Fruit fly (Drosophila melanogaster) whole organism, embryonic: Measurements from ENCODE around the gene Gr33a.

ENCODE experiments used
- B-H1 ChIP-seq: fragments of 200-800 bp; sonication (Bioruptor generic); IDR thresholded peaks from 3 replicates; pipeline ENCODE4 v1.3.6; 2022; ENCODE audit warnings: missing biosample characterization, missing genetic modification characterization
- CG10565 ChIP-seq: fragments of 200-800 bp; sonication (Bioruptor generic); optimal IDR thresholded peaks from 3 replicates; lab custom pipeline; 2016; ENCODE audit warnings: missing biosample characterization, mild to moderate bottlenecking, missing genetic modification characterization
- CG10979 ChIP-seq: fragments of 200-800 bp; sonication (Bioruptor generic); optimal IDR thresholded peaks from 2 replicates; lab custom pipeline; 2018; ENCODE audit warnings: missing biosample characterization, mild to moderate bottlenecking, missing genetic modification characterization, moderate library complexity
- CG11504 ChIP-seq: fragments of 200-800 bp; sonication (Bioruptor generic); optimal IDR thresholded peaks from 3 replicates; lab custom pipeline; 2019; ENCODE audit warnings: missing biosample characterization, mild to moderate bottlenecking, missing genetic modification characterization, moderate library complexity
- CG11695 ChIP-seq: fragments of 200-800 bp; sonication (Bioruptor generic); IDR thresholded peaks from 3 replicates; pipeline ENCODE4 v1.3.6; 2022; ENCODE audit warnings: missing biosample characterization, missing genetic modification characterization
- CG13296 ChIP-seq: fragments of 200-800 bp; sonication (Bioruptor generic); optimal IDR thresholded peaks from 3 replicates; lab custom pipeline; 2018; ENCODE audit warnings: missing biosample characterization, mild to moderate bottlenecking, missing genetic modification characterization
- CG17385 ChIP-seq: fragments of 200-800 bp; sonication (Bioruptor generic); optimal IDR thresholded peaks from 3 replicates; lab custom pipeline; 2018; ENCODE audit warnings: missing biosample characterization, mild to moderate bottlenecking, missing genetic modification characterization
- CG2889 ChIP-seq: fragments of 200-800 bp; sonication (Bioruptor generic); IDR thresholded peaks from 3 replicates; pipeline ENCODE4 v1.3.6; 2022; ENCODE audit warnings: missing biosample characterization, missing genetic modification characterization
- CG32767 ChIP-seq: fragments of 200-800 bp; sonication (Bioruptor generic); IDR thresholded peaks from 2 replicates; pipeline ENCODE4 v1.3.6; 2022; ENCODE audit warnings: missing biosample characterization, missing genetic modification characterization
- CG34422 ChIP-seq: fragments of 200-800 bp; sonication (Bioruptor generic); IDR thresholded peaks from 3 replicates; pipeline ENCODE4 v1.3.6; 2022; ENCODE audit warnings: missing biosample characterization, missing genetic modification characterization
- CG4328 ChIP-seq: fragments of 200-800 bp; sonication (Bioruptor generic); optimal IDR thresholded peaks from 3 replicates; lab custom pipeline; 2017; ENCODE audit warnings: missing biosample characterization, missing genetic modification reagents, missing genetic modification characterization
- CG5953 ChIP-seq: fragments of 200-800 bp; sonication (Bioruptor generic); IDR thresholded peaks from 2 replicates; pipeline ENCODE4 v1.3.6; 2022; ENCODE audit warnings: missing biosample characterization, missing genetic modification characterization
- CG6689 ChIP-seq: fragments of 200-800 bp; sonication (Bioruptor generic); IDR thresholded peaks from 2 replicates; pipeline ENCODE4 v1.3.6; 2022; ENCODE audit warnings: missing biosample characterization, missing genetic modification characterization
- CG6854 ChIP-seq: fragments of 200-800 bp; sonication (Bioruptor generic); optimal IDR thresholded peaks from 3 replicates; lab custom pipeline; 2017; ENCODE audit warnings: missing biosample characterization, mild to moderate bottlenecking, missing genetic modification characterization
- CG7357 ChIP-seq: fragments of 200-800 bp; sonication (Bioruptor generic); IDR thresholded peaks from 3 replicates; pipeline ENCODE4 v1.3.6; 2022; ENCODE audit warnings: missing biosample characterization, missing genetic modification characterization
- CG7372 ChIP-seq: fragments of 200-800 bp; sonication (Bioruptor generic); IDR thresholded peaks from 2 replicates; pipeline ENCODE4 v1.3.6; 2022; ENCODE audit warnings: missing biosample characterization, missing genetic modification characterization
- CG8089 ChIP-seq: fragments of 200-800 bp; sonication (Bioruptor generic); optimal IDR thresholded peaks from 3 replicates; lab custom pipeline; 2016; ENCODE audit warnings: missing biosample characterization, missing genetic modification characterization
- CG8281 ChIP-seq: fragments of 200-800 bp; sonication (Bioruptor generic); optimal IDR thresholded peaks from 2 replicates; lab custom pipeline; 2018; ENCODE audit warnings: missing biosample characterization, mild to moderate bottlenecking, missing genetic modification characterization, moderate library complexity
- CG8478 ChIP-seq: fragments of >200 bp; optimal IDR thresholded peaks from 2 replicates; lab custom pipeline; 2018
- CG8765 ChIP-seq: fragments of 200-800 bp; sonication (Bioruptor generic); IDR thresholded peaks from 2 replicates; pipeline ENCODE4 v1.3.6; 2022; ENCODE audit warnings: missing biosample characterization, missing genetic modification characterization
- CG8924 ChIP-seq: fragments of 200-800 bp; optimal IDR thresholded peaks from 3 replicates; lab custom pipeline; 2019; ENCODE audit warnings: missing biosample characterization, mild to moderate bottlenecking, missing genetic modification characterization, moderate library complexity
- CG9609 ChIP-seq: fragments of 200-800 bp; sonication (Bioruptor generic); optimal IDR thresholded peaks from 3 replicates; lab custom pipeline; 2016; ENCODE audit warnings: missing biosample characterization, missing genetic modification characterization
- CG9727 ChIP-seq: fragments of 200-800 bp; sonication (Bioruptor generic); optimal IDR thresholded peaks from 3 replicates; lab custom pipeline; 2017; ENCODE audit warnings: missing biosample characterization, mild to moderate bottlenecking, missing genetic modification characterization
- CG9797 ChIP-seq: fragments of 200-800 bp; sonication (Bioruptor generic); optimal IDR thresholded peaks from 3 replicates; lab custom pipeline; 2018; ENCODE audit warnings: missing biosample characterization, mild to moderate bottlenecking, missing genetic modification characterization
- CG9932 ChIP-seq: fragments of 200-800 bp; sonication (Bioruptor generic); IDR thresholded peaks from 2 replicates; pipeline ENCODE4 v1.3.6; 2022; ENCODE audit warnings: missing biosample characterization, missing genetic modification characterization
- CoRest ChIP-seq: fragments of 200-800 bp; sonication (Bioruptor generic); optimal IDR thresholded peaks from 3 replicates; lab custom pipeline; 2018; ENCODE audit warnings: missing biosample characterization, mild to moderate bottlenecking, missing genetic modification characterization, moderate library complexity
- Dek ChIP-seq: fragments of 200-800 bp; sonication (Bioruptor generic); optimal IDR thresholded peaks from 3 replicates; lab custom pipeline; 2019; ENCODE audit warnings: missing biosample characterization, mild to moderate bottlenecking, missing genetic modification characterization, moderate library complexity
- HLH3B ChIP-seq: fragments of 200-800 bp; sonication (Bioruptor generic); IDR thresholded peaks from 2 replicates; pipeline ENCODE4 v1.3.6; 2022; ENCODE audit warnings: missing biosample characterization, missing genetic modification characterization
- Hmx ChIP-seq: fragments of 200-800 bp; sonication (Bioruptor generic); optimal IDR thresholded peaks from 2 replicates; lab custom pipeline; 2016; ENCODE audit warnings: missing biosample characterization, missing genetic modification characterization
- Hr39 ChIP-seq: fragments of >200 bp; optimal IDR thresholded peaks from 2 replicates; lab custom pipeline; 2017
- Hr78 ChIP-seq, 2 experiments: fragments of 200-800 bp in 1 of 2; fragments of >200 bp in 1 of 2; sonication (Bioruptor generic) in 1 of 2; optimal IDR thresholded peaks; 2 replicates each; lab custom pipeline; 2017 to 2019; ENCODE audit warnings: missing biosample characterization in 2 of 2, missing genetic modification characterization in 2 of 2, mild to moderate bottlenecking in 1 of 2, moderate library complexity in 1 of 2
- Mrtf ChIP-seq: fragments of 200-800 bp; sonication (Bioruptor generic); IDR thresholded peaks from 3 replicates; pipeline ENCODE4 v1.3.6; 2022; ENCODE audit warnings: missing biosample characterization, missing genetic modification characterization
- PHDP ChIP-seq: fragments of 200-800 bp; sonication (Bioruptor generic); optimal IDR thresholded peaks from 3 replicates; lab custom pipeline; 2018; ENCODE audit warnings: missing biosample characterization, mild to moderate bottlenecking, missing genetic modification characterization, moderate library complexity
- Sry-δ ChIP-seq: fragments of 200-800 bp; sonication (Bioruptor generic); optimal IDR thresholded peaks from 2 replicates; lab custom pipeline; 2016; ENCODE audit warnings: missing biosample characterization, missing genetic modification characterization
- Xbp1 ChIP-seq: fragments of 200-800 bp; sonication (Bioruptor generic); optimal IDR thresholded peaks from 3 replicates; lab custom pipeline; 2016; ENCODE audit warnings: missing biosample characterization, mild to moderate bottlenecking, missing genetic modification characterization
- ara ChIP-seq: fragments of 200-800 bp; sonication (Bioruptor generic); IDR thresholded peaks from 2 replicates; pipeline ENCODE4 v1.3.6; 2022; ENCODE audit warnings: missing biosample characterization, missing genetic modification characterization
- ase ChIP-seq: fragments of 200-800 bp; sonication (Bioruptor generic); IDR thresholded peaks from 3 replicates; pipeline ENCODE4 v1.3.6; 2022; ENCODE audit warnings: missing biosample characterization, missing genetic modification characterization
- bsh ChIP-seq, 2 experiments: fragments of 200-800 bp; sonication (Bioruptor generic); optimal IDR thresholded peaks; 2 replicates each; lab custom pipeline; 2017 to 2018; ENCODE audit warnings: mild to moderate bottlenecking in 2 of 2, missing biosample characterization in 2 of 2, missing genetic modification characterization in 2 of 2, moderate library complexity in 1 of 2
- dm ChIP-seq: fragments of 200-800 bp; sonication (Bioruptor generic); optimal IDR thresholded peaks from 3 replicates; lab custom pipeline; 2016; ENCODE audit warnings: missing biosample characterization, missing genetic modification characterization
- en ChIP-seq: fragments of 200-800 bp; sonication (Bioruptor generic); optimal IDR thresholded peaks from 2 replicates; lab custom pipeline; 2016; ENCODE audit warnings: missing biosample characterization, missing genetic modification characterization
- exex ChIP-seq: fragments of 200-800 bp; sonication (Bioruptor generic); optimal IDR thresholded peaks from 4 replicates; lab custom pipeline; 2018; ENCODE audit warnings: missing biosample characterization, mild to moderate bottlenecking, missing genetic modification characterization, moderate library complexity
- fd64A ChIP-seq: fragments of 200-800 bp; sonication (Bioruptor generic); optimal IDR thresholded peaks from 3 replicates; lab custom pipeline; 2018; ENCODE audit warnings: missing biosample characterization, mild to moderate bottlenecking, missing genetic modification characterization
- grn ChIP-seq: fragments of 200-800 bp; sonication (Bioruptor generic); optimal IDR thresholded peaks from 3 replicates; lab custom pipeline; 2017; ENCODE audit warnings: missing biosample characterization, missing genetic modification characterization
- hb ChIP-seq: fragments of 200-800 bp; sonication (Bioruptor generic); IDR thresholded peaks from 3 replicates; pipeline ENCODE4 v1.3.6; 2022; ENCODE audit warnings: missing biosample characterization, missing genetic modification characterization; ENCODE audit not compliant: partially characterized antibody
- lbe ChIP-seq: fragments of 200-800 bp; sonication (Bioruptor generic); optimal IDR thresholded peaks from 2 replicates; lab custom pipeline; 2016; ENCODE audit warnings: missing biosample characterization, mild to moderate bottlenecking, missing genetic modification characterization
- maf-S ChIP-seq: fragments of 200-800 bp; sonication (Bioruptor generic); optimal IDR thresholded peaks from 2 replicates; lab custom pipeline; 2016; ENCODE audit warnings: missing biosample characterization, missing genetic modification characterization
- tna ChIP-seq: fragments of 200-800 bp; sonication (Bioruptor generic); IDR thresholded peaks from 2 replicates; pipeline ENCODE4 v1.3.6; 2022; ENCODE audit warnings: missing biosample characterization, missing genetic modification characterization; ENCODE audit not compliant: partially characterized antibody
- trh ChIP-seq: fragments of 200-800 bp; sonication (Bioruptor generic); optimal IDR thresholded peaks from 2 replicates; lab custom pipeline; 2016; ENCODE audit warnings: missing biosample characterization, missing genetic modification characterization
- ttk ChIP-seq: fragments of 200-800 bp; sonication (Bioruptor generic); IDR thresholded peaks from 2 replicates; pipeline ENCODE4 v2.1.2; 2022; ENCODE audit warnings: missing biosample characterization, missing genetic modification characterization
- vvl ChIP-seq: fragments of 200-800 bp; sonication (Bioruptor generic); IDR thresholded peaks from 2 replicates; pipeline ENCODE4 v1.3.6; 2022; ENCODE audit warnings: missing biosample characterization, missing genetic modification characterization
- zfh2 ChIP-seq: fragments of 200-800 bp; sonication (Bioruptor generic); optimal IDR thresholded peaks from 2 replicates; lab custom pipeline; 2016; ENCODE audit warnings: missing biosample characterization, missing genetic modification characterization

Gene Gr33a

dm6 chr2L:12108779-12109564 is 28.8 kb upstream of the Gr33a start, which contains the start of the genes Rab6 and Phae1 (continued):
- TF ChIP-seq CG2889 (GFP tag; lab: Robert Waterston, UW) = no peak
- TF ChIP-seq B-H1 = no peak
- TF ChIP-seq CG9932 (GFP tag; lab: Robert Waterston, UW) = no peak
- no peak for TF ChIP-seq CG32767 (GFP tag; lab: Robert Waterston, UW)
- TF ChIP-seq CoRest (tag; lab: Kevin White, UChicago) = peak; percentile 12
- TF ChIP-seq CG8924 (tag; lab: Kevin White, UChicago) = no peak
- no peak for TF ChIP-seq CG9609
- no peak for TF ChIP-seq CG8281 (tag; lab: Kevin White, UChicago)
- no peak for TF ChIP-seq bsh (GFP tag; optimal IDR thresholded peaks at IDR 0.05; lab: Kevin White, UChicago)
- TF ChIP-seq CG8765 (GFP tag; lab: Robert Waterston, UW) = no peak
- no peak for TF ChIP-seq CG11504
- no peak for TF ChIP-seq dm (GFP tag; lab: Kevin White, UChicago)
- TF ChIP-seq Hr39 = no peak
- peak; percentile 55; the same call in 1 of the 2 replicates for TF ChIP-seq tna (GFP tag; lab: Robert Waterston, UW)
- TF ChIP-seq CG11695 (GFP tag; lab: Robert Waterston, UW) = peak; percentile 34; the same call in 1 of the 3 replicates
- TF ChIP-seq lbe (GFP tag; lab: Kevin White, UChicago) = no peak
- no peak for TF ChIP-seq ara (GFP tag; lab: Robert Waterston, UW)
- peak; percentile 85; the same call in 1 of the 3 replicates for TF ChIP-seq CG34422 (GFP tag; lab: Robert Waterston, UW)
- TF ChIP-seq CG9797 (GFP tag; lab: Kevin White, UChicago) = peak; percentile 81
- TF ChIP-seq ase = no peak
- TF ChIP-seq CG5953 (GFP tag; lab: Robert Waterston, UW) = no peak
- no peak for TF ChIP-seq CG8089 (GFP tag; lab: Kevin White, UChicago)
- TF ChIP-seq zfh2 (GFP tag; lab: Kevin White, UChicago) = no peak
- TF ChIP-seq CG9727 (GFP tag; lab: Kevin White, UChicago) = no peak
- TF ChIP-seq exex (tag; lab: Kevin White, UChicago) = peak; percentile 87
- no peak for TF ChIP-seq CG10979 (tag; lab: Kevin White, UChicago)
- TF ChIP-seq hb (GFP tag; lab: Robert Waterston, UW) = no peak
- TF ChIP-seq grn = no peak
- no peak for TF ChIP-seq HLH3B
- TF ChIP-seq trh = no peak
- peak; percentile 70 for TF ChIP-seq Sry-δ
- TF ChIP-seq Dek (tag; lab: Kevin White, UChicago) = no peak
- no peak for TF ChIP-seq Hmx (GFP tag; lab: Kevin White, UChicago)
- TF ChIP-seq CG10565 (GFP tag; lab: Kevin White, UChicago) = no peak
- no peak for TF ChIP-seq CG13296
- no peak for TF ChIP-seq Hr78 (GFP tag; optimal IDR thresholded peaks at IDR 0.05; lab: Kevin White, UChicago)
- no peak for TF ChIP-seq ttk (GFP tag; lab: Robert Waterston, UW)
- peak; percentile 36; the same call in 1 of the 2 replicates for TF ChIP-seq vvl (GFP tag; lab: Robert Waterston, UW)
- no peak for TF ChIP-seq Xbp1 (GFP tag; lab: Kevin White, UChicago)
- TF ChIP-seq PHDP (tag; lab: Kevin White, UChicago) = peak; percentile 14
- TF ChIP-seq CG7357 (GFP tag; lab: Robert Waterston, UW) = no peak
- no peak for TF ChIP-seq CG7372 (GFP tag; lab: Robert Waterston, UW)
- TF ChIP-seq en (GFP tag; lab: Kevin White, UChicago) = no peak
- TF ChIP-seq maf-S (GFP tag; lab: Kevin White, UChicago) = no peak
- no peak for TF ChIP-seq CG8478 (lab: Kevin White, UChicago)
- TF ChIP-seq CG4328 = no peak
- no peak for TF ChIP-seq fd64A
- no peak for TF ChIP-seq CG6854
- TF ChIP-seq CG6689 (GFP tag; lab: Robert Waterston, UW) = no peak
- no peak for TF ChIP-seq Mrtf
- peak; percentile 97 for TF ChIP-seq CG17385 (GFP tag; lab: Kevin White, UChicago)
